Fruit fly (Drosophila melanogaster) whole organism, embryonic: Measurements from ENCODE around the gene RanGAP.

Experiments used
- CG10959 ChIP-seq: fragments of 200-800 bp; sonication (Bioruptor generic); IDR thresholded peaks from 2 replicates; pipeline ENCODE4 v1.3.6; 2022; ENCODE audit warnings: missing biosample characterization, missing genetic modification characterization
- CG11504 ChIP-seq: fragments of 200-800 bp; sonication (Bioruptor generic); optimal IDR thresholded peaks from 3 replicates; lab custom pipeline; 2019; ENCODE audit warnings: missing biosample characterization, mild to moderate bottlenecking, missing genetic modification characterization, moderate library complexity
- CG12769 ChIP-seq: fragments of 200-800 bp; sonication (Bioruptor generic); optimal IDR thresholded peaks from 2 replicates; lab custom pipeline; 2019; ENCODE audit warnings: missing biosample characterization, mild to moderate bottlenecking, missing genetic modification characterization, moderate library complexity
- CG15011 ChIP-seq: fragments of 200-800 bp; sonication (Bioruptor generic); optimal IDR thresholded peaks from 3 replicates; lab custom pipeline; 2018; ENCODE audit warnings: missing biosample characterization, mild to moderate bottlenecking, missing genetic modification characterization
- CG16815 ChIP-seq: fragments of 200-800 bp; sonication (Bioruptor generic); optimal IDR thresholded peaks from 3 replicates; lab custom pipeline; 2017; ENCODE audit warnings: missing biosample characterization, mild to moderate bottlenecking, missing genetic modification characterization
- CG18011 ChIP-seq: fragments of 200-800 bp; sonication (Bioruptor generic); optimal IDR thresholded peaks from 2 replicates; lab custom pipeline; 2017; ENCODE audit warnings: missing biosample characterization, missing genetic modification characterization, mild to moderate bottlenecking, moderate library complexity, missing genotype
- CG18262 ChIP-seq: fragments of 200-800 bp; optimal IDR thresholded peaks from 3 replicates; lab custom pipeline; 2019; ENCODE audit warnings: missing biosample characterization, mild to moderate bottlenecking, missing genetic modification characterization, moderate library complexity
- CG30403 ChIP-seq: fragments of 200-800 bp; sonication (Bioruptor generic); optimal IDR thresholded peaks from 3 replicates; lab custom pipeline; 2016; ENCODE audit warnings: missing biosample characterization, missing genetic modification characterization
- CG4707 ChIP-seq: fragments of 200-800 bp; sonication (Bioruptor generic); optimal IDR thresholded peaks from 2 replicates; lab custom pipeline; 2018; ENCODE audit warnings: missing biosample characterization, mild to moderate bottlenecking, missing genetic modification characterization, moderate library complexity
- CG8765 ChIP-seq: fragments of 200-800 bp; sonication (Bioruptor generic); IDR thresholded peaks from 2 replicates; pipeline ENCODE4 v1.3.6; 2022; ENCODE audit warnings: missing biosample characterization, missing genetic modification characterization
- CG9797 ChIP-seq: fragments of 200-800 bp; sonication (Bioruptor generic); optimal IDR thresholded peaks from 3 replicates; lab custom pipeline; 2018; ENCODE audit warnings: missing biosample characterization, mild to moderate bottlenecking, missing genetic modification characterization
- CG9876 ChIP-seq: fragments of 200-800 bp; sonication (Bioruptor generic); optimal IDR thresholded peaks from 2 replicates; lab custom pipeline; 2016; ENCODE audit warnings: missing biosample characterization, missing genetic modification characterization
- D19B ChIP-seq: fragments of 200-800 bp; sonication (Bioruptor generic); optimal IDR thresholded peaks from 2 replicates; lab custom pipeline; 2017; ENCODE audit warnings: missing biosample characterization, mild to moderate bottlenecking, missing genetic modification characterization
- Dp ChIP-seq: fragments of 200-800 bp; sonication (Bioruptor generic); optimal IDR thresholded peaks from 2 replicates; lab custom pipeline; 2018; ENCODE audit warnings: missing biosample characterization, mild to moderate bottlenecking, missing genetic modification characterization, moderate library complexity
- Ets65A ChIP-seq: fragments of 200-800 bp; sonication (Bioruptor generic); peaks from one replicate; lab custom pipeline; 2016; ENCODE audit warnings: missing biosample characterization, missing genetic modification characterization
- Hmr ChIP-seq: fragments of 200-800 bp; sonication (Bioruptor generic); optimal IDR thresholded peaks from 3 replicates; lab custom pipeline; 2017; ENCODE audit warnings: mild to moderate bottlenecking, missing biosample characterization, missing genetic modification reagents, missing genetic modification characterization
- Hr78 ChIP-seq, 2 experiments: fragments of 200-800 bp in 1 of 2; fragments of >200 bp in 1 of 2; sonication (Bioruptor generic) in 1 of 2; optimal IDR thresholded peaks; 2 replicates each; lab custom pipeline; 2017 to 2019; ENCODE audit warnings: missing biosample characterization in 2 of 2, missing genetic modification characterization in 2 of 2, mild to moderate bottlenecking in 1 of 2, moderate library complexity in 1 of 2
- MESR4 ChIP-seq: fragments of 200-800 bp; sonication (Bioruptor generic); optimal IDR thresholded peaks from 2 replicates; lab custom pipeline; 2018; ENCODE audit warnings: missing biosample characterization, mild to moderate bottlenecking, missing genetic modification characterization, moderate library complexity
- Max ChIP-seq: fragments of 200-800 bp; sonication (Bioruptor generic); optimal IDR thresholded peaks from 2 replicates; lab custom pipeline; 2016; ENCODE audit warnings: missing biosample characterization, mild to moderate bottlenecking, missing genetic modification characterization
- Ravus ChIP-seq: fragments of 200-800 bp; sonication (Bioruptor generic); IDR thresholded peaks from 2 replicates; pipeline ENCODE4 v1.3.6; 2022; ENCODE audit warnings: missing biosample characterization, missing genetic modification characterization
- Rfx ChIP-seq: fragments of 200-800 bp; sonication (Bioruptor generic); IDR thresholded peaks from 2 replicates; pipeline ENCODE4 v1.3.6; 2022; ENCODE audit warnings: missing biosample characterization, missing genetic modification characterization
- YL-1 ChIP-seq: fragments of 200-800 bp; sonication (Bioruptor generic); optimal IDR thresholded peaks from 3 replicates; lab custom pipeline; 2017; ENCODE audit warnings: missing biosample characterization, mild to moderate bottlenecking, missing genetic modification characterization
- ara ChIP-seq: fragments of 200-800 bp; sonication (Bioruptor generic); IDR thresholded peaks from 2 replicates; pipeline ENCODE4 v1.3.6; 2022; ENCODE audit warnings: missing biosample characterization, missing genetic modification characterization
- bbx ChIP-seq: fragments of 200-800 bp; sonication (Bioruptor generic); IDR thresholded peaks from 2 replicates; pipeline ENCODE4 v1.3.6; 2022; ENCODE audit warnings: missing biosample characterization, missing genetic modification characterization; ENCODE audit not compliant: partially characterized antibody
- bigmax ChIP-seq: fragments of 200-800 bp; sonication (Bioruptor generic); optimal IDR thresholded peaks from 2 replicates; lab custom pipeline; 2018; ENCODE audit warnings: missing biosample characterization, mild to moderate bottlenecking, missing genetic modification characterization
- cad ChIP-seq: fragments of >200 bp; optimal IDR thresholded peaks from 2 replicates; lab custom pipeline; 2017; ENCODE audit warnings: missing biosample characterization, missing genetic modification characterization
- chinmo ChIP-seq: fragments of 200-800 bp; sonication (Bioruptor generic); IDR thresholded peaks from 4 replicates; pipeline ENCODE4 v1.3.6; 2022; ENCODE audit warnings: missing biosample characterization, missing genetic modification characterization; ENCODE audit not compliant: partially characterized antibody
- ci ChIP-seq: fragments of 200-800 bp; sonication (Bioruptor generic); IDR thresholded peaks from 3 replicates; pipeline ENCODE4 v1.3.6; 2022; ENCODE audit warnings: missing biosample characterization, missing genetic modification characterization
- dati ChIP-seq: fragments of 200-800 bp; sonication (Bioruptor generic); IDR thresholded peaks from 2 replicates; pipeline ENCODE4 v1.3.6; 2022; ENCODE audit warnings: missing biosample characterization, missing genetic modification characterization
- ewg ChIP-seq: fragments of 200-800 bp; sonication (Bioruptor generic); optimal IDR thresholded peaks from 3 replicates; lab custom pipeline; 2017; ENCODE audit warnings: mild to moderate bottlenecking, missing biosample characterization, missing genetic modification reagents, missing genetic modification characterization
- ftz-f1 ChIP-seq: fragments of 200-800 bp; sonication (Bioruptor generic); optimal IDR thresholded peaks from 2 replicates; lab custom pipeline; 2016; ENCODE audit warnings: missing biosample characterization, missing genetic modification characterization
- hb ChIP-seq: fragments of 200-800 bp; sonication (Bioruptor generic); IDR thresholded peaks from 3 replicates; pipeline ENCODE4 v1.3.6; 2022; ENCODE audit warnings: missing biosample characterization, missing genetic modification characterization; ENCODE audit not compliant: partially characterized antibody
- jigr1 ChIP-seq: fragments of 200-800 bp; sonication (Bioruptor generic); IDR thresholded peaks from 3 replicates; pipeline ENCODE4 v1.3.6; 2022; ENCODE audit warnings: missing biosample characterization, missing genetic modification characterization
- lilli ChIP-seq: fragments of 200-800 bp; sonication (Bioruptor generic); optimal IDR thresholded peaks from 3 replicates; lab custom pipeline; 2016; ENCODE audit warnings: missing biosample characterization, missing genetic modification characterization
- maf-S ChIP-seq: fragments of 200-800 bp; sonication (Bioruptor generic); optimal IDR thresholded peaks from 2 replicates; lab custom pipeline; 2016; ENCODE audit warnings: missing biosample characterization, missing genetic modification characterization
- nerfin-2 ChIP-seq: fragments of 200-800 bp; sonication (Bioruptor generic); IDR thresholded peaks from 2 replicates; pipeline ENCODE4 v1.3.6; 2022; ENCODE audit warnings: missing biosample characterization, missing genetic modification characterization; ENCODE audit not compliant: partially characterized antibody
- phol ChIP-seq: fragments of 200-800 bp; sonication (Bioruptor generic); optimal IDR thresholded peaks from 3 replicates; lab custom pipeline; 2018; ENCODE audit warnings: missing biosample characterization, mild to moderate bottlenecking, missing genetic modification characterization, moderate library complexity
- pum ChIP-seq: fragments of 200-800 bp; sonication (Bioruptor generic); optimal IDR thresholded peaks from 2 replicates; lab custom pipeline; 2016; ENCODE audit warnings: missing biosample characterization, missing genetic modification characterization
- pzg ChIP-seq: fragments of 200-800 bp; sonication (Bioruptor generic); optimal IDR thresholded peaks from 3 replicates; lab custom pipeline; 2018; ENCODE audit warnings: missing biosample characterization, mild to moderate bottlenecking, missing genetic modification characterization, moderate library complexity
- sr ChIP-seq: fragments of 200-800 bp; sonication (Bioruptor generic); IDR thresholded peaks from 3 replicates; pipeline ENCODE4 v1.3.6; 2022; ENCODE audit warnings: missing biosample characterization, missing genetic modification characterization

RanGAP gene

dm6 chr2L:19401914-19402313 is 39.8 kb upstream of the RanGAP start (continued):
- TF ChIP-seq CG18011: no peak
- no peak for TF ChIP-seq CG15011 (GFP tag; lab: Kevin White, UChicago)
- no peak for TF ChIP-seq Max (GFP tag; lab: Kevin White, UChicago)
- TF ChIP-seq bbx (GFP tag; lab: Robert Waterston, UW): no peak

- TF ChIP-seq ewg: no peak
- 0 out of 4 replicates have a peak, but pooled peaks have one; percentile 29 for TF ChIP-seq chinmo
- no peak for TF ChIP-seq D19B (GFP tag; lab: Kevin White, UChicago)
- no peak for TF ChIP-seq CG30403 (GFP tag; lab: Kevin White, UChicago)
- TF ChIP-seq Ravus (GFP tag; lab: Robert Waterston, UW): no peak
- TF ChIP-seq ci (GFP tag; lab: Robert Waterston, UW): 0 out of 3 replicates have a peak, but pooled peaks have one; percentile 13
- peak; percentile 7 for TF ChIP-seq CG12769 (tag; lab: Kevin White, UChicago)
- peak; percentile 55; the same call in 1 of the 3 replicates for TF ChIP-seq sr (GFP tag; lab: Robert Waterston, UW)
- TF ChIP-seq Rfx (GFP tag; lab: Robert Waterston, UW): 0 out of 2 replicates have a peak, but pooled peaks have one; percentile 5
- TF ChIP-seq Hr78 (GFP tag; optimal IDR thresholded peaks at IDR 0.05; lab: Kevin White, UChicago): peak in 1 of 2 experiments; percentile 54
- no peak for TF ChIP-seq CG16815 (GFP tag; lab: Kevin White, UChicago)
- peak; percentile 78 for TF ChIP-seq ftz-f1
- TF ChIP-seq phol (tag; lab: Kevin White, UChicago): no peak
- TF ChIP-seq dati (GFP tag; lab: Robert Waterston, UW): no peak
Measured at dm6 chr2L:19402667-19403066, 39.1 kb upstream of the RanGAP start.

dm6 chr2L:19403398-19403797 is 38.4 kb upstream of the RanGAP start:
- TF ChIP-seq CG8765: no peak
- TF ChIP-seq Dp (GFP tag; lab: Kevin White, UChicago): no peak
- TF ChIP-seq maf-S: no peak
- 0 out of 3 replicates have a peak, but pooled peaks have one; percentile 32 for TF ChIP-seq hb (GFP tag; lab: Robert Waterston, UW)
- TF ChIP-seq sr (GFP tag; lab: Robert Waterston, UW): peak; percentile 74; the same call in 2 of the 3 replicates
- peak; percentile 23 for TF ChIP-seq Ets65A (GFP tag; lab: Kevin White, UChicago)
- TF ChIP-seq YL-1 (GFP tag; lab: Kevin White, UChicago): no peak
- TF ChIP-seq ara (GFP tag; lab: Robert Waterston, UW): no peak
- TF ChIP-seq cad: no peak
- TF ChIP-seq nerfin-2 (GFP tag; lab: Robert Waterston, UW): no peak
- TF ChIP-seq lilli: no peak
- TF ChIP-seq CG9797: no peak
- TF ChIP-seq Hmr (GFP tag; lab: Kevin White, UChicago): no peak
- TF ChIP-seq pzg (GFP tag; lab: Kevin White, UChicago): no peak
- TF ChIP-seq pum: no peak
- no peak for TF ChIP-seq CG10959 (GFP tag; lab: Robert Waterston, UW)
- no peak for TF ChIP-seq CG18262 (tag; lab: Kevin White, UChicago)
- TF ChIP-seq bigmax (GFP tag; lab: Kevin White, UChicago): no peak
- TF ChIP-seq CG4707 (GFP tag; lab: Kevin White, UChicago): no peak
- no peak for TF ChIP-seq MESR4 (GFP tag; lab: Kevin White, UChicago)
- TF ChIP-seq CG9876 (GFP tag; lab: Kevin White, UChicago): no peak
- TF ChIP-seq CG16815 (GFP tag; lab: Kevin White, UChicago): no peak
- TF ChIP-seq CG11504 (tag; lab: Kevin White, UChicago): peak; percentile 52
- peak; percentile 12 for TF ChIP-seq CG12769 (tag; lab: Kevin White, UChicago)
- TF ChIP-seq jigr1 (GFP tag; lab: Robert Waterston, UW): no peak
